Fruit fly (Drosophila melanogaster) whole organism: ENCODE measurements around the gene CG34281.

ENCODE experiments used
- CG8478 ChIP-seq: fragments of >200 bp; optimal IDR thresholded peaks from 2 replicates; lab custom pipeline; 2018; ENCODE audit warnings: inconsistent platforms
- Dll ChIP-seq: fragments of >200 bp; optimal IDR thresholded peaks from 2 replicates; lab custom pipeline; 2017
- EcR ChIP-seq, 2 experiments: fragments of >200 bp; optimal IDR thresholded peaks; 2 replicates each; lab custom pipeline; 2017; ENCODE audit warnings: missing biosample characterization in 2 of 2, missing genetic modification characterization in 2 of 2, missing genetic modification reagents in 2 of 2
- pan ChIP-seq: fragments of >200 bp; optimal IDR thresholded peaks from 2 replicates; lab custom pipeline; 2017
- psq ChIP-seq: fragments of >200 bp; optimal IDR thresholded peaks from 2 replicates; lab custom pipeline; 2017
- usp ChIP-seq: fragments of >200 bp; optimal IDR thresholded peaks from 2 replicates; lab custom pipeline; 2017; ENCODE audit warnings: missing biosample characterization, missing genetic modification characterization, mixed read lengths

CG34281 gene

DNA sequence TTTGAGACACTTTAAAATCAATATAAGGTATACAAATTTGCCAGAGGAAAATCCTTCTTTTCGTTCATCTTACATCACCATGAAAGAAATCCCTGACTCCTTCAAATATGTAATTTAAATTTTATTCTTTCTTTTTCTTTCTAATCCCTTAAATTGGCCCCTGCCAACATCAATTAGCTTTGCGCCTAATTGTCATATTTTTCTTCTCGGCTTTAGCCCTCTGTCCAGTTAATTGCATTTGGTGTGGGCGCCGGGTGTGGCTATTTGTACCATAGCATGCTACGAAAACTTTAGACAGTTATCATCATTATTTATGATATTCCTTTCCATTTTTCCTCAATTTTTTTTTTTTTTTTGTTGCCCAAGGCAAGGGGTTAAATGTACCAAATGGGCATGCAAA is 17.7 kb downstream of the CG34281 start, which contains the start of gene CG43175:
Gene CG43175 (plus strand): TSS at position 301 of the 400 bp plus-strand sequence.
- no peak for TF ChIP-seq Dll (lab: Kevin White, UChicago)
- TF ChIP-seq pan (lab: Kevin White, UChicago): no peak
- no peak for TF ChIP-seq EcR (GFP tag; optimal IDR thresholded peaks at IDR 0.05; lab: Kevin White, UChicago)

DNA sequence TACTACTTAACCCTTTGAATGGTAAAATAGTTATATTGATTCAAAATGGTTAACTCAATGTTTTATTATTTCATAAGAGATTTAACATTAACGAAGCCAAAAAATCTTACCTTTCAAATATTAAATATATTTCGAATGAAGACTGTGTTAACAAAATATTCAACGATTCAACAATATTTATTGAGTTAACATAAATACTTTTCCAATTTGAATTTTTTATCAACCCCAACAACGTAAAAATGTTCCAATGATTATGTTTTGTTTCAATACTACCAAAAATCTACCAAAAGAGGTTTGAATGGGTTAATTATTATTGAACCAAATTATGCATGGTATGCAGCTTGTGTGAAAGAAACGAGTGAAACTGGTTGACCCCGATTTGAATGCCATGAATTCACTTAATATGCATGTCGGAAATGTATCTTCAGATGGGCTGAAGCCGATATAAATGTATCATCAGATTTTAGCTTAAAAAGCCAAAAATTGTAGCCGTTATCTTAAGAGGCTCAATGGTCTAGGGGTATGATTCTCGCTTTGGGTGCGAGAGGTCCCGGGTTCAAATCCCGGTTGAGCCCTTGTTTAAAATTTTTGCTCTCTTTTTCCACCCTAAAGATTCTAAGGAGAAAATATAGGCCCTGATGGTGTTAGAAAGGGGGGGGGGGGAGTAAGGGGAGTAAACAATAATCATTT is 18.6 kb downstream of the CG34281 start:
- TF ChIP-seq CG8478 (lab: Kevin White, UChicago): no peak
- no peak for TF ChIP-seq Dll (lab: Kevin White, UChicago)
- no peak for TF ChIP-seq psq (lab: Kevin White, UChicago)
- no peak for TF ChIP-seq usp
- no peak for TF ChIP-seq EcR (GFP tag; optimal IDR thresholded peaks at IDR 0.05; lab: Kevin White, UChicago)
- TF ChIP-seq pan (lab: Kevin White, UChicago): no peak

DNA sequence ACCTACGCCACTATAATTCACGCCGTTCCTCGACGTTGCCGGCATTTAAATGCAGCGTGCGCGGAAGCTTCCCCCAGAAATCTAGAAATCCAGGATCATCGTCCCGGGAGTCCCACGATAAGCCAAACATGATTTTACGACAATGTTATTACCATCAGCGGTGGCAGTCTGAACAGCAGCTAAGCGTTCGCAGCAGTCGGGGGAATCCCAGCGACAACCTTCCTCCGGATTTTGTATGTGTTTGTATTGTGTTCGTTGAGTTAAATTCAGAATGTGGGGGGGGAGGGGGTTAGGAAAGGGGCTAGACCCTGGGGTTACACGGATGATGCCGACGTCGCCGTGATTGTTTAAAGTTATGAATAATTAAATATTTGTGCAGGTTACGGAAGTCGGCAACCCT is 31.3 kb downstream of the CG34281 start:
- no peak for TF ChIP-seq EcR (GFP tag; optimal IDR thresholded peaks at IDR 0.05; lab: Kevin White, UChicago)
- TF ChIP-seq pan (lab: Kevin White, UChicago): no peak
- no peak for TF ChIP-seq psq (lab: Kevin White, UChicago)
- no peak for TF ChIP-seq usp

DNA sequence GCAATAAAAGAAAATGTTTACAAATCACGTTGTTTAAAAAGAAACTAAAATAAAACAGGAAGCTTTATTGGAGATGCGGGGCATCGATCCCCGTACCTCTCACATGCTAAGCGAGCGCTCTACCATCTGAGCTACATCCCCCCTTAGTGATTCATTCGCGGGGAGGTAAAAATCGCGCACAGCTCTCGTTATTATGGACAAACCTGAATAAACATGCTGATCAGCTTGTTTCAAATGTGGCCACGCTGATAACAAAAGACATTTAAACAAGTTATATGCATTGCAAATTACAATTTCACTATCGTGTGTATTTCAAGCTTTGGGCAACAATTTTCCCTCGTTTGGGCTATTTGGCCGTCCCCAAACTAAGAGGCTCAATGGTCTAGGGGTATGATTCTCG is 32.6 kb downstream of the CG34281 start:
- no peak for TF ChIP-seq CG8478 (lab: Kevin White, UChicago)
- no peak for TF ChIP-seq psq (lab: Kevin White, UChicago)
- TF ChIP-seq EcR (GFP tag; optimal IDR thresholded peaks at IDR 0.05; lab: Kevin White, UChicago): no peak
- TF ChIP-seq usp: no peak
- no peak for TF ChIP-seq pan (lab: Kevin White, UChicago)
- no peak for TF ChIP-seq Dll (lab: Kevin White, UChicago)

DNA sequence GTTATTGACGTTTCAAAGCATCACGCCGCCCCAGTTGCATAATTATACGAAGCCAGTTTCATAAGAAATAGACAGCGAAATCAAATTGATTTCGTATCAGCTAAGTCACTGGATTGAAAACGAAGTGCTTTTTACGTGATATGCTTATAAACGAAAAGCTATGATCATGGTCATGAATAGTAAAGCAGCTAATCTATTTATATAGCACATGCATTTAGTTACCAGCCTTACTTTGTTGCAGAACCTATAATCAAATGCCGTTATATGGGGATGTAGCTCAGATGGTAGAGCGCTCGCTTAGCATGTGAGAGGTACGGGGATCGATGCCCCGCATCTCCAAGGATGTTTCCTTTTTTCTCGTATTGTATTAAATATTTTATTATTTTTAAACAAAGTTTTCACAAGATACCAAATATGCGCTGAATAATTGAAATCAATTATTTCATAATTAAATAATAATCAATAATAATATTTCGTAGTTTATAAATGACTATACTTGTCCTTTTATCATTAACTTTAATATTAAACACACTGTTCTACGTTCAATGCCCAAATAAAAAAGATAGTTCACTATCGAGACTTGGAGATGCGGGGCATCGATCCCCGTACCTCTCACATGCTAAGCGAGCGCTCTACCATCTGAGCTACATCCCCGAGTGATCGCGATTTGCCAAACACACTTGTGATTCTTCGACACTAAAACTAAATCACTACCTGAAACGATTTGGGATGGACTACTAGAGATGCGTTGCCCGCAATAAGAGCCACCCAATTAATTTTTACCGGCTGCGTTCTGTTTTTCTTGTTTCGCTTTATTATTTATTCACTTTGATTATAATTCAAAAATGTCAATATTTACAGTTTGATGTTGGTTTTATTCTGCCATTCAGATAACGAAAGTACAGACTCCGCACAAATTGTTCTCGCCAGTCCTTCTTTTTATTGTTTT is 33.7 kb downstream of the CG34281 start:
- TF ChIP-seq usp (no peak), pan (lab: Kevin White, UChicago) (no peak), Dll (lab: Kevin White, UChicago) (no peak), EcR (GFP tag; optimal IDR thresholded peaks at IDR 0.05; lab: Kevin White, UChicago) (no peak), psq (lab: Kevin White, UChicago) (no peak), CG8478 (lab: Kevin White, UChicago) (no peak)

DNA sequence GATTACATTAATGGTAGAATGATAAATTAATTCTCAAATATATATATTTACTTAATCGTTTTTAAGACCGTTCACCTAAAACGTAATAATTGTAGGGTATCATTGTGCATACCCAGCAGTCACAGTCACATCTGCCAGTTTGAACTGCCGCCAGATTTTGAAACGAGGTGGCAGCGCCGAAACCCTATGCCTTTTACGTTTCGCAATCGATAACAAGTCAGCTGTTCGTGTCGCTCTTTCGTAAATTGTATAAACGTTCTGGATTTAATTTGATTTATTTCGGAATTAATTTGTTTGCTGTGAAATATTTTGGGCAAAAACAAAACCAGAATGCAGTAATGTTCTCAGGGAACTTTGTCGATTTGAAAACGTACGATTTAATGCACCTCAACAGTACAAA is 34.8 kb downstream of the CG34281 start, which contains the start of gene CG14322:
Gene CG14322 (plus strand): TSS at position 236 of the 400 bp plus-strand sequence.
- no peak for TF ChIP-seq Dll (lab: Kevin White, UChicago)
- TF ChIP-seq CG8478 (lab: Kevin White, UChicago): no peak
- no peak for TF ChIP-seq EcR (GFP tag; optimal IDR thresholded peaks at IDR 0.05; lab: Kevin White, UChicago)
- no peak for TF ChIP-seq usp
- TF ChIP-seq pan (lab: Kevin White, UChicago): no peak
- TF ChIP-seq psq (lab: Kevin White, UChicago): no peak

DNA sequence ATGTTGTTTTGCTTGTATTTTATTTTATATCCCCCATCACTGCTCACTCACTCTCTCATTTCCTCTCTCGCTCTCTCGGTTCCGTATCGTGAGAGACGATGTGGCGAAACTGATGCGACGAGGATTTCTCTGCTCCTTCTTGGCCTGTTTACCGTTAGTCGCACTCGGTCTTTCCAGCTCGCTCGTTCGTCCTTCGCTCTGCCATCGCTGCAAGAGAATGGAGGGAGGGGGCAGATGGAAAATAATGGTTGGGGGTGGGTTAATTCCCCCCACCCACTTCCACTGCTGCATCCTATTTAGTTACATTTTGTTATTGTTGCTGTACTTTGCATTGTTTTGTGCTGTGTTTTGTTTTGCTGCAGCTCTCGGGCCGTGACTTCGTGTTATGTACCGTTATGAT is 41.2 kb downstream of the CG34281 start:
- TF ChIP-seq Dll (lab: Kevin White, UChicago) (no peak), EcR (GFP tag; optimal IDR thresholded peaks at IDR 0.05; lab: Kevin White, UChicago) (no peak), CG8478 (lab: Kevin White, UChicago) (no peak), psq (lab: Kevin White, UChicago) (no peak), pan (lab: Kevin White, UChicago) (no peak), usp (no peak)

DNA sequence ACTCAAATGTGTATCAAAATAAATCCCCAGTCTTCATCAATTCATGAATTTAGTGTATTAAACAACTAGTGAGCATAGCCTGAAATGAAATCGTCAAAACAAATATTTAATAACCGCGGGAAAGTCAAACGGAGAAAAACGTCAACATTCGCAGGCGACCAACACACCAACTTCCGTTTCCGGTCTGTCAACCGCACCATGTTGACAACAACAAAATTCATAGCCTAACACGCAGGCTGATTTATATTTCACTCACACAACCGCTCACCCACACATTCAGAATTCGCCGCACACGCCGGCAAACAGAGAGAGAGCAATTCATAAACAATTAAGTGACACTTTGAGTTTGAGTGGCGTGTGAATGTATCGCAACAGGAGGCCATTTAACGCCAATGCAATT is 42.4 kb downstream of the CG34281 start:
- TF ChIP-seq CG8478 (lab: Kevin White, UChicago): no peak
- TF ChIP-seq usp: no peak
- no peak for TF ChIP-seq EcR (GFP tag; optimal IDR thresholded peaks at IDR 0.05; lab: Kevin White, UChicago)
- no peak for TF ChIP-seq psq (lab: Kevin White, UChicago)
- no peak for TF ChIP-seq Dll (lab: Kevin White, UChicago)
- TF ChIP-seq pan (lab: Kevin White, UChicago): no peak

DNA sequence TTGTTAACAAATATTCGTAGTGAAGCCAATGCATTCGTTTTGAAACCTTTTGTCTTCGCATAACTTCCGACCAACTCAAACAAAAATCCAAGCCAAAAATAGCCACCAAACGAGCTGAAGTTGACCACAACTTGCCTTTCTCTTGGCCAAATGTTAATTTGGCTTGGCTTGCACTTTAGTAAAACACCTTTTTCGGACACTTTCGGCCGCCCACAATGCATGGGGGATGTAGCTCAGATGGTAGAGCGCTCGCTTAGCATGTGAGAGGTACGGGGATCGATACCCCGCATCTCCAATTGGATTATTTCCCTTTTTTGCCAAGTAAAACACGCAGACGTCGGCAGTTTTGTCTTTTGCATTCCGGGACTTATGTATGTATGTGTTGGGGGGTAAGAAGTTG is 44.2 kb downstream of the CG34281 start:
- TF ChIP-seq Dll (lab: Kevin White, UChicago) (no peak), EcR (GFP tag; optimal IDR thresholded peaks at IDR 0.05; lab: Kevin White, UChicago) (no peak), usp (no peak), psq (lab: Kevin White, UChicago) (no peak), CG8478 (lab: Kevin White, UChicago) (no peak), pan (lab: Kevin White, UChicago) (no peak)
